Fruit fly (Drosophila melanogaster): Measurements from ENCODE around the gene CG4577.

DNA sequence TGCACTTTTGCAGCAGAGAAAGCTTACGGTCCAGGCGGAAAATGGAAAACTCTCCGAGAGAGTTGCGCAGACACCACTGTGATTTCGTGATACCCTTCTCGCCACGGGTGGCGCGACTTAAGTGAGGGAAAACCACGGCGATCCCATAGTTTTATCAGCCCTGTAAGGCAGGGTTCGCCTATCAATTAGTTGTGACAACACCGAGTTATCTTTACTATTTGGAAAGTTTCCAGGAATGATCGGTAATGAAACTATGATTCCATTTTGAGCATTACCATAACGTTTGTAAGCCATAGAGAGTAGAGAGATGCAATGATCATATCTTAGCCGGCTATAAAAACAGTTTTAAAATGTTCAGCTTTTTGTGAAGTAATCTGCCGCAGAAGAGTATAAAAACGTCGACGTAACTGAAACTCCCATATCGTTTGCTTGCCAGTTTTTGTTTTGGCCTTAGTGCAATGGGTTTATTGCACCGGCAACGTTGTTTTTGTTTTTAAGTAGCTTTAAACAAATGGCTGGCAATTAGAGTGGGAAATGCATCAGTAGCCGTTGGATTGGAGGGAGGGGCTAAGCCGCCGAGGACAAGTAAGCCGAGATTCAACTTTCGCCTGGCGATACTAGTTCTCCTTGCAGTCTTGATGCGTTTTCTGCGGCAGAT lies 22.2 kb downstream of the CG4577 start:
- TF ChIP-seq achi (GFP tag; optimal IDR thresholded peaks at IDR 0.05) (no peak), CG7368 (GFP tag; optimal IDR thresholded peaks at IDR 0.05) (no peak), Eip78C (GFP tag) (peak; percentile 60), pdm3 (GFP tag; optimal IDR thresholded peaks at IDR 0.05) (no peak), Smox (GFP tag; optimal IDR thresholded peaks at IDR 0.05) (no peak), CG3032 (tag; optimal IDR thresholded peaks at IDR 0.05) (no peak), CG6808 (GFP tag; optimal IDR thresholded peaks at IDR 0.05) (no peak), Hr38 (GFP tag; optimal IDR thresholded peaks at IDR 0.05) (no peak), CG6854 (GFP tag; optimal IDR thresholded peaks at IDR 0.05) (no peak), CG6792 (GFP tag; optimal IDR thresholded peaks at IDR 0.05) (no peak), Sox14 (GFP tag; optimal IDR thresholded peaks at IDR 0.05) (no peak), fd59A (GFP tag; optimal IDR thresholded peaks at IDR 0.05) (no peak), cyc (GFP tag; optimal IDR thresholded peaks at IDR 0.05) (no peak)
